Worm (Caenorhabditis elegans) whole organism, young adult: ENCODE measurements around the gene srab-20.

Experiments
- F23B12.7 ChIP-seq: sonication (generic microtip); optimal IDR thresholded peaks from 2 replicates; lab custom pipeline; 2017; ENCODE audit warnings: missing genetic modification characterization, mild to moderate bottlenecking, missing compliant biosample characterization, antibody characterized with exemption, moderate library complexity; ENCODE audit not compliant: insufficient read depth
- F39B2.1 ChIP-seq: fragments of 200-800 bp; sonication (Bioruptor generic); IDR thresholded peaks from 2 replicates; pipeline ENCODE4 v1.3.6; 2022; ENCODE audit warnings: missing genetic modification reagents, missing genetic modification characterization, missing compliant biosample characterization
- K12H6.12 ChIP-seq: fragments of 200-800 bp; sonication (Bioruptor generic); optimal IDR thresholded peaks from 2 replicates; lab custom pipeline; 2018; ENCODE audit warnings: mild to moderate bottlenecking, missing genetic modification characterization, missing compliant biosample characterization
- Y56A3A.18 ChIP-seq: fragments of 200-800 bp; sonication (Bioruptor generic); IDR thresholded peaks from 2 replicates; pipeline ENCODE4 v1.3.6; 2022; ENCODE audit warnings: missing genetic modification reagents, missing genetic modification characterization, missing compliant biosample characterization
- ama-1 ChIP-seq, 3 experiments: fragments of 150-350 bp in 1 of 3; sonication (generic microtip) in 2 of 3; optimal IDR thresholded peaks; 2 replicates each; lab custom pipeline; 2014 to 2018; ENCODE audit warnings: missing biosample characterization in 2 of 3, missing genetic modification characterization in 2 of 3, missing genetic modification reagents in 2 of 3
- atf-7 ChIP-seq: sonication (generic microtip); optimal IDR thresholded peaks from 2 replicates; lab custom pipeline; 2017; ENCODE audit warnings: mild to moderate bottlenecking, missing genetic modification characterization, missing compliant biosample characterization
- chd-7 ChIP-seq: sonication (generic microtip); optimal IDR thresholded peaks from 2 replicates; lab custom pipeline; 2016; ENCODE audit warnings: mild to moderate bottlenecking, missing genetic modification characterization, moderate library complexity, missing compliant biosample characterization
- him-1 ChIP-seq: sonication (generic microtip); optimal IDR thresholded peaks from 2 replicates; lab custom pipeline; 2016; ENCODE audit warnings: missing genotype, missing genetic modification reagents, missing genetic modification characterization, missing compliant biosample characterization
- hmg-20 ChIP-seq: fragments of 200-800 bp; sonication (Bioruptor generic); IDR thresholded peaks from 2 replicates; pipeline ENCODE4 v1.3.6; 2022; ENCODE audit warnings: missing genetic modification reagents, missing genetic modification characterization, missing compliant biosample characterization
- lag-1 ChIP-seq: fragments of 200-800 bp; sonication (Bioruptor generic); IDR thresholded peaks from 2 replicates; pipeline ENCODE4 v1.3.6; 2022; ENCODE audit warnings: missing genetic modification reagents, missing genetic modification characterization, missing compliant biosample characterization
- nfya-2 ChIP-seq: fragments of 200-800 bp; sonication (Bioruptor generic); IDR thresholded peaks from 2 replicates; pipeline ENCODE4 v1.3.6; 2022; ENCODE audit warnings: missing genetic modification reagents, missing genetic modification characterization, missing compliant biosample characterization
- snpc-1.3 ChIP-seq: sonication (generic microtip); optimal IDR thresholded peaks from 2 replicates; lab custom pipeline; 2017; ENCODE audit warnings: missing genetic modification characterization, mild to moderate bottlenecking, missing compliant biosample characterization, antibody characterized with exemption, moderate library complexity, missing genotype, missing genetic modification reagents; ENCODE audit not compliant: insufficient read depth
- ztf-6 ChIP-seq: fragments of 200-800 bp; sonication (Bioruptor generic); IDR thresholded peaks from 2 replicates; pipeline ENCODE4 v1.3.6; 2022; ENCODE audit warnings: missing genetic modification reagents, missing genetic modification characterization, missing compliant biosample characterization

ce11 chrV:3417928-3418327 is 10.9 kb upstream of the srab-20 start, which contains the start of gene T20D4.3:
- no peak for TF ChIP-seq chd-7 (tag; lab: Kevin White, UChicago)
- TF ChIP-seq hmg-20 = no peak
- no peak for TF ChIP-seq Y56A3A.18
- no peak for TF ChIP-seq F23B12.7 (tag; lab: Kevin White, UChicago)
- no peak for TF ChIP-seq atf-7
- no peak for TF ChIP-seq ztf-6 (GFP tag; lab: Robert Waterston, UW)
- no peak for TF ChIP-seq K12H6.12 (tag; lab: Kevin White, UChicago)
- TF ChIP-seq ama-1 (optimal IDR thresholded peaks at IDR 0.05; lab: Kevin White, UChicago) = no peak
- TF ChIP-seq ama-1 (GFP tag; optimal IDR thresholded peaks at IDR 0.05; lab: Kevin White, UChicago) = no peak
- TF ChIP-seq F39B2.1 (GFP tag; lab: Robert Waterston, UW) = no peak
- no peak for TF ChIP-seq snpc-1.3 (tag; lab: Kevin White, UChicago)
- no peak for TF ChIP-seq nfya-2 (GFP tag; lab: Robert Waterston, UW)
- TF ChIP-seq him-1 (tag; lab: Kevin White, UChicago) = no peak
- TF ChIP-seq lag-1 (GFP tag; lab: Robert Waterston, UW) = no peak
